Worm (Caenorhabditis elegans) whole organism, mixed stage, embryonic: ENCODE data around the gene pgap-1.

Experiments used
- elt-1 ChIP-seq: sonication (generic microtip); optimal IDR thresholded peaks from 2 replicates; lab custom pipeline; 2017; ENCODE audit warnings: missing genetic modification characterization, mild to moderate bottlenecking, missing compliant biosample characterization, antibody characterized with exemption, moderate library complexity, borderline replicate concordance; ENCODE audit not compliant: insufficient read depth
- nhr-2 ChIP-seq: fragments of 150-350 bp; optimal IDR thresholded peaks from 2 replicates; lab custom pipeline; 2014; ENCODE audit warnings: missing biosample characterization, missing genetic modification characterization
- pha-4 ChIP-seq: fragments of 150-350 bp; optimal IDR thresholded peaks from 2 replicates; lab custom pipeline; 2018; ENCODE audit warnings: missing biosample characterization, missing genetic modification reagents, missing genetic modification characterization
- unc-120 ChIP-seq: sonication (generic microtip); optimal IDR thresholded peaks from 2 replicates; lab custom pipeline; 2017; ENCODE audit warnings: missing genetic modification characterization, missing compliant biosample characterization; ENCODE audit not compliant: poor library complexity, severe bottlenecking

DNA sequence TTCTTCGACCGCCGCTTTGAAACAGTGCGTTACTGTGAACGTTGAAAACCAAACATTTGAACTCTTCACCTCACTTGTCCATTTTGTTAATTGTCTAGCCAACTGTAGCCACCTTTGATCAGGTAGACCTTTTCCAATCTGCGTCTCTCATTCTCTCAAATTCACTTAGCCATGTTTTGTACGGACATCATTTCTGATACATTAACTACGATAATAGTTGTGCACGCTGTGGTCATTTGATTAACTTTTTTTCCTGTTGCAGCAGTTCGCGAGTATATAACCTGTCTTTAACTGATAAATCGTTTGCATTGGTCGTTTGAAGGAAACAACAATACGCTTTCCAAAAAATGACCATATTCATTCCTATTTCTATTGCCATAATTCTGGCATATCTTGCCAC, 24.3 kb upstream of the pgap-1 start, which contains the start of gene cyp-29A2:
- TF ChIP-seq elt-1 (tag; lab: Kevin White, UChicago) (no peak), nhr-2 (tag; lab: Kevin White, UChicago) (no peak), pha-4 (tag; lab: Kevin White, UChicago) (no peak), unc-120 (tag; lab: Kevin White, UChicago) (no peak)
